Fruit fly (Drosophila melanogaster): ENCODE results near the gene Pcp.

DNA sequence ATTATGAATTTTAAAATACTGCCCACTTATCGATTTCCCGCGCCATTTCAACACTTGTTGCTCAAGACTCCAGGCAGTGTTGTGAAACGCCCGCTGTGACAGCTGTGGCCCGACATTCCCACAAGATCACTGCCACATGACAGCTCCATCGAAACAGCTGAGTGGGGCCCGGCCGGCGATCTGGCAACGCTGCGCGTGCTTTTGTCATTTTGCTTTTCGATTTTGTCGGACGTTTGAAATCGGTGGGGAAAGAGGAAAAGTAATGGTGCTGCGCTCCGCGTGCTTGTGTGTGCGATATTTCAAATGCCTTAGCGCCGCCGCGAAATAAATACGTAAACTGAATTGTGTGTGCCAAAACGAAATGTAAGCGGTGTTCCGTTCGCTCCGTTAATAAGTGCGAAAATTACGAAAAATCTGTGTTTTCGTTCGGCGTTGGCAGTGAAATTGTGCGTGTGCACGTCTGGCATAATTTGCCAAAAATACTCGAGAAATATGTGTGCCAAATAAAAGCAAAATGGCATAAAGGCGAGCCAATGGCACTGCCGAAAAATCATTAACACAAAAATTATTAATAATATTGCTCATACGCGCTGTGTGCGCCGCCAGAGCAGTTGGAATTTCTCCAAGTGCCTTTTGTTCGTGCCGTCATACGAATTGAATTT is 20.8 kb downstream of the Pcp start:
- TF ChIP-seq psq (optimal IDR thresholded peaks at IDR 0.05) (no peak), Dll (optimal IDR thresholded peaks at IDR 0.05) (no peak)

Data from whole organism.